Worm (Caenorhabditis elegans) whole organism, L4/young adult: ENCODE measurements around the gene ppk-3.

ENCODE experiments used
- W03F9.2 ChIP-seq: fragments of 150-350 bp; optimal IDR thresholded peaks from 2 replicates; lab custom pipeline; 2014; ENCODE audit warnings: missing biosample characterization, missing genetic modification characterization
- him-1 ChIP-seq: sonication (generic microtip); optimal IDR thresholded peaks from 2 replicates; lab custom pipeline; 2016; ENCODE audit warnings: missing genotype, missing genetic modification reagents, missing genetic modification characterization, missing compliant biosample characterization

DNA sequence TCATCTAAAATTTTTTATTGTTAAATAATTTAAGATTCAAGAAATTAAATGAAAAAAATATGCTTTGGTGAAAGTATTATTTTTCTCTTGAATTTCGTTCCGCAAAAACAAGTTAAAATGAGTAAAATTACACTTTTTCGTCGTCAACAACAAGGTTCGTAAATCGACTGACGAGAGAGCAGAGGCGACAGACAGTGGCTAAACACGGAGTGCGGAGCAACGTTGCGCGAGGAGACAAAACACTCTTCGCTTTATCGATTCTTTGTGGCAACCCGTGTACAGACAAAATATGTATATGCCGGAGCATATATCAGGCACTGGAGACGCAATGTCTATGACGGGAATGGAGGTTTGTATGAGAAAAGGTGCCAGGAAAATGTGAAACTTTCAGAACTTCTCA is 13.8 kb upstream of the ppk-3 start, which contains the start of gene F11C1.7:
- TF ChIP-seq W03F9.2 (tag; lab: Kevin White, UChicago) (no peak), him-1 (tag; lab: Kevin White, UChicago) (no peak)
